Fruit fly (Drosophila melanogaster) Kc167 (cell line): ENCODE measurements around the gene bun.

Experiments used
- Sin3A ChIP-seq: fragments of >200 bp; optimal IDR thresholded peaks from 2 replicates; lab custom pipeline; 2018; ENCODE audit warnings: missing external identifiers
- h ChIP-seq: fragments of >200 bp; optimal IDR thresholded peaks from 3 replicates; lab custom pipeline; 2018; ENCODE audit warnings: missing external identifiers
- psq ChIP-seq: fragments of >200 bp; optimal IDR thresholded peaks from 2 replicates; lab custom pipeline; 2017; ENCODE audit warnings: missing external identifiers
- ttk ChIP-seq: sonication (Bioruptor generic); optimal IDR thresholded peaks from 2 replicates; lab custom pipeline; 2017; ENCODE audit warnings: missing external identifiers

DNA sequence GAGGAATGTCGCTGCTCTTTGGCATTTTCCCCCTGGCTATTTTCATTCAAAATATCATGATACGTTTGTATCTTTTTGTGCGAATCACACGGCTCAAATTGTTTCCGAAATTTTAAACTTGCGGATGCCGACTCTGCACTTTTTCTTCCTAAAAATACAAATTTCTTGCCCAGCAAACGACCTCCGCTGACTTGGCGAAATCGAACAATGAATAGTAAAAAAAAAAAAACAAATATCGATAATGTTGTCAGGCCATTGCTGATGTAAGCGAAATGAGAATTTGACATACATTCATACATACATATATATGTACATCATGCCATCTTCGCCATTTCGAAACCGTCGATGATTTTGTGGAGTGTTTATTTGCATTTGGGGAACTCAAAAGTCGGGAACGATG is 66.4 kb downstream of the bun start:
- no peak for TF ChIP-seq Sin3A (lab: Kevin White, UChicago)
- TF ChIP-seq psq (lab: Kevin White, UChicago): no peak
- no peak for TF ChIP-seq h (lab: Kevin White, UChicago)
- no peak for TF ChIP-seq ttk (lab: Kevin White, UChicago)
